Fruit fly (Drosophila melanogaster) whole organism, adult: ENCODE results near the gene Npc2b.
A peak's percentile ranks its signal among the peaks of the same experiment; 100 is the strongest.

Source experiments
- CG11617 ChIP-seq: fragments of 200-800 bp; sonication (Bioruptor generic); optimal IDR thresholded peaks from 2 replicates; lab custom pipeline; 2017; ENCODE audit warnings: mild to moderate bottlenecking, missing biosample characterization, missing genetic modification reagents, missing genetic modification characterization
- CG12768 ChIP-seq: fragments of 200-800 bp; sonication (Bioruptor generic); optimal IDR thresholded peaks from 2 replicates; lab custom pipeline; 2017; ENCODE audit warnings: missing biosample characterization, missing genetic modification characterization, mild to moderate bottlenecking, moderate library complexity, missing genetic modification reagents
- CG14711 ChIP-seq: fragments of 200-800 bp; sonication (Bioruptor generic); optimal IDR thresholded peaks from 2 replicates; lab custom pipeline; 2018; ENCODE audit warnings: missing biosample characterization, mild to moderate bottlenecking, missing genetic modification characterization, moderate library complexity
- CG1620 ChIP-seq: fragments of 200-800 bp; sonication (Bioruptor generic); optimal IDR thresholded peaks from 2 replicates; lab custom pipeline; 2016; ENCODE audit warnings: missing biosample characterization, missing genetic modification characterization
- CG33017 ChIP-seq: fragments of 200-800 bp; sonication (Bioruptor generic); optimal IDR thresholded peaks from 2 replicates; lab custom pipeline; 2018; ENCODE audit warnings: missing biosample characterization, mild to moderate bottlenecking, missing genetic modification characterization, moderate library complexity
- CG5204 ChIP-seq: fragments of 200-800 bp; sonication (Bioruptor generic); optimal IDR thresholded peaks from 2 replicates; lab custom pipeline; 2016; ENCODE audit warnings: missing biosample characterization, missing genetic modification characterization
- CG7045 ChIP-seq: fragments of 200-800 bp; sonication (Bioruptor generic); optimal IDR thresholded peaks from 2 replicates; lab custom pipeline; 2017; ENCODE audit warnings: missing biosample characterization, mild to moderate bottlenecking, missing genetic modification characterization
- CG7101 ChIP-seq: fragments of 200-800 bp; sonication (Bioruptor generic); optimal IDR thresholded peaks from 2 replicates; lab custom pipeline; 2018; ENCODE audit warnings: missing biosample characterization, mild to moderate bottlenecking, missing genetic modification characterization, moderate library complexity
- Clk ChIP-seq: fragments of 200-800 bp; sonication (Bioruptor generic); optimal IDR thresholded peaks from 2 replicates; lab custom pipeline; 2017; ENCODE audit warnings: missing biosample characterization, missing genetic modification characterization
- Crg-1 ChIP-seq: fragments of 200-800 bp; sonication (Bioruptor generic); optimal IDR thresholded peaks from 2 replicates; lab custom pipeline; 2016; ENCODE audit warnings: missing biosample characterization, missing genetic modification characterization
- Hr96 ChIP-seq: fragments of 200-800 bp; sonication (Bioruptor generic); optimal IDR thresholded peaks from 2 replicates; lab custom pipeline; 2016; ENCODE audit warnings: missing biosample characterization, missing genetic modification characterization
- Mnt ChIP-seq: fragments of 200-800 bp; sonication (Bioruptor generic); optimal IDR thresholded peaks from 2 replicates; lab custom pipeline; 2016; ENCODE audit warnings: missing biosample characterization, mild to moderate bottlenecking, missing genetic modification characterization
- bab1 ChIP-seq: fragments of 200-800 bp; sonication (Bioruptor generic); optimal IDR thresholded peaks from 3 replicates; lab custom pipeline; 2019; ENCODE audit warnings: missing biosample characterization, mild to moderate bottlenecking, missing genetic modification characterization, moderate library complexity
- cic ChIP-seq: fragments of 200-800 bp; sonication (Bioruptor generic); optimal IDR thresholded peaks from 2 replicates; lab custom pipeline; 2017; ENCODE audit warnings: missing biosample characterization, mild to moderate bottlenecking, missing genetic modification characterization, moderate library complexity
- cnc ChIP-seq, 2 experiments: fragments of >200 bp; optimal IDR thresholded peaks; 2 replicates each; lab custom pipeline; 2017
- kay ChIP-seq: fragments of 200-800 bp; sonication (Bioruptor generic); peaks from one replicate; lab custom pipeline; 2016; ENCODE audit warnings: missing biosample characterization, missing genetic modification characterization, borderline replicate concordance
- ovo ChIP-seq: fragments of 200-800 bp; sonication (Bioruptor generic); optimal IDR thresholded peaks from 2 replicates; lab custom pipeline; 2016; ENCODE audit warnings: missing biosample characterization, missing genetic modification characterization
- pad ChIP-seq: fragments of 200-800 bp; sonication (Bioruptor generic); optimal IDR thresholded peaks from 3 replicates; lab custom pipeline; 2017; ENCODE audit warnings: missing biosample characterization, missing genetic modification characterization, mild to moderate bottlenecking, moderate library complexity, missing genetic modification reagents
- tj ChIP-seq: fragments of 200-800 bp; sonication (Bioruptor generic); optimal IDR thresholded peaks from 3 replicates; lab custom pipeline; 2017; ENCODE audit warnings: missing biosample characterization, mild to moderate bottlenecking, missing genetic modification characterization, moderate library complexity
- toe ChIP-seq: fragments of 200-800 bp; sonication (Bioruptor generic); optimal IDR thresholded peaks from 2 replicates; lab custom pipeline; 2016; ENCODE audit warnings: missing biosample characterization, missing genetic modification characterization

Gene Npc2b

DNA sequence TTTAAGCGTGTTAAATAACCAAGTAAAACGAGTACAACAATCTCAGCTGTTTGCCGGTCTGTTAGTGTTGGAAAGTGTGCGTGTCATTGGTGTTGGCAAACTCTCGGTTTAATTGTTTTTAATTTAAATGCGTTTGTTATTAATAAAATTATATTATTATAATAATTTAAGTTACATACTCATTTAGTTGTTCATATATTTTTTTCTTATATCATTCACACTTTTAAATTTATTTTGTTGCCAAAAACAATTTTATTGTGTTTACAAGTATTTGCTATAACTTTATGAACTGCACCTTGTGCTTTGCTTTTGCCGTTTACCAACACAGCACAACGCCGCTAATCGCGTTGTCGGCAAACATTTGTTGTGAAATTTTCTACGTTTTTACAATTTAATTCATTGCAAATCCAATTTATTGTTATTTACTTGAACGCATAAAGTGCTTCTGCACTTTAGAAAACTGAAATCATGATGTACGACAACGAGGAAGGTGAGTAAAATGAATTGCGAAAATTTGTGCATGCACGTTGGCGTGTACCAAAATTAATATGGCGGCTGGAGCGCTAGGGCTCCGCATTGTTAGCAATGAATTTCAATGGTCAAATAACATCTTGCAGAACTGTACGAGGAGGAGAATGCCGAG, 36.3 kb downstream of the Npc2b start, which contains the start of the genes 140up and Polr2B:
Gene 140up (minus strand): TSS at position 70 of the 643 bp plus-strand sequence.
Gene Polr2B (plus strand): TSS at position 313 of the 643 bp plus-strand sequence.
- TF ChIP-seq Hr96 (peak; percentile 74), kay (no peak), toe (GFP tag; lab: Kevin White, UChicago) (peak; percentile 87), CG5204 (GFP tag; lab: Kevin White, UChicago) (peak; percentile 77), tj (GFP tag; lab: Kevin White, UChicago) (peak; percentile 72), cnc (optimal IDR thresholded peaks at IDR 0.05; lab: Kevin White, UChicago) (no peak), CG7045 (GFP tag; lab: Kevin White, UChicago) (peak; percentile 95), Crg-1 (GFP tag; lab: Kevin White, UChicago) (peak; percentile 96), Clk (GFP tag; lab: Kevin White, UChicago) (peak; percentile 92), CG14711 (peak; percentile 92), cic (GFP tag; lab: Kevin White, UChicago) (peak; percentile 61), pad (GFP tag; lab: Kevin White, UChicago) (peak; percentile 90), Mnt (peak; percentile 86), CG11617 (peak; percentile 94), CG33017 (tag; lab: Kevin White, UChicago) (peak; percentile 92), CG12768 (GFP tag; lab: Kevin White, UChicago) (peak; percentile 96), CG7101 (tag; lab: Kevin White, UChicago) (peak; percentile 96), ovo (GFP tag; lab: Kevin White, UChicago) (peak; percentile 93), CG1620 (GFP tag; lab: Kevin White, UChicago) (peak; percentile 79), bab1 (GFP tag; lab: Kevin White, UChicago) (peak; percentile 93)

DNA sequence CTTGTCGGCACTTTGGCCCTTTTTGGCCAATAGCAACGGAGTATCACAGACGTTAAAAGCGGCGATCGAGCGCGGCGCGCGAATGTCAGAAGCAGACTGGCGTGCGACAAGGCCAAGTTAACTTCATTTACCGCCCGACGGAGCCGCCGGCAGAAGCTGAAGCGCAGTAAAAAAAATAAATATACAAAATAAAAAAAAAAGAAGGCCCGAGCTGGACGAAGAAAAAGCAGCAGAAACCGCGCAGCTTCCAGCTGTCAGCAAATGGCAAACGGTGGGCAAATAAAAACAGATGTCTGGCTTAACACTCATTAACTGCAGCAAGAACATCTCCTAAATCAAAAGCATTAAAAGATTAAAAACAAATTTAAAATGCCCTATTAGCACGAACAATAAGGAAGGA, 42.7 kb downstream of the Npc2b start, which contains the start of gene CG14356:
Gene CG14356 (minus strand): TSS at position 101 of the 400 bp plus-strand sequence.
- no peak for TF ChIP-seq Hr96

- TF ChIP-seq toe (GFP tag; lab: Kevin White, UChicago) (no peak), CG7045 (GFP tag; lab: Kevin White, UChicago) (no peak), CG5204 (GFP tag; lab: Kevin White, UChicago) (no peak), ovo (GFP tag; lab: Kevin White, UChicago) (no peak), kay (no peak), bab1 (GFP tag; lab: Kevin White, UChicago) (no peak), cnc (optimal IDR thresholded peaks at IDR 0.05; lab: Kevin White, UChicago) (no peak)
These were observed 51.6 kb downstream of the Npc2b start for dm6 chr3R:14140912-14141311.
